Worm (Caenorhabditis elegans): ENCODE data around the gene chw-1.

Gene chw-1

ce11 chrV:10457247-10457646, 4.8 kb upstream of the chw-1 start, which contains the start of gene F22E12.1:
TSS of gene F22E12.1 (minus strand) at chrV:10457347.
- TF ChIP-seq egl-5 (tag; optimal IDR thresholded peaks at IDR 0.05) (no peak), daf-12 (tag; optimal IDR thresholded peaks at IDR 0.05) (no peak), hmg-11 (tag; optimal IDR thresholded peaks at IDR 0.05) (no peak), fos-1 (tag; optimal IDR thresholded peaks at IDR 0.05) (no peak), ceh-9 (tag; optimal IDR thresholded peaks at IDR 0.05) (no peak), mdl-1 (tag; optimal IDR thresholded peaks at IDR 0.05) (no peak), nhr-23 (tag; optimal IDR thresholded peaks at IDR 0.05) (no peak), nhr-237 (tag; optimal IDR thresholded peaks at IDR 0.05) (no peak), lin-39 (tag; optimal IDR thresholded peaks at IDR 0.05) (no peak), unc-39 (tag; optimal IDR thresholded peaks at IDR 0.05) (no peak), sea-2 (GFP tag; optimal IDR thresholded peaks at IDR 0.05) (no peak), lin-15B (tag; optimal IDR thresholded peaks at IDR 0.05) (no peak), lsy-12 (tag; optimal IDR thresholded peaks at IDR 0.05) (no peak), nfya-1 (tag; optimal IDR thresholded peaks at IDR 0.05; ENCODE audit: insufficient read depth) (no peak), nhr-77 (tag; optimal IDR thresholded peaks at IDR 0.05) (no peak), tbx-2 (tag; optimal IDR thresholded peaks at IDR 0.05) (no peak), nhr-11 (tag; optimal IDR thresholded peaks at IDR 0.05) (no peak)

ce11 chrV:10460685-10461084, 1.4 kb upstream of the chw-1 start:
- TF ChIP-seq egl-27 (tag; optimal IDR thresholded peaks at IDR 0.05) (no peak), nhr-43 (tag; optimal IDR thresholded peaks at IDR 0.05; ENCODE audit: poor library complexity, severe bottlenecking) (peak; percentile 34), zag-1 (tag; optimal IDR thresholded peaks at IDR 0.05) (no peak), ceh-28 (tag; optimal IDR thresholded peaks at IDR 0.05) (no peak), daf-12 (tag; optimal IDR thresholded peaks at IDR 0.05) (no peak), nhr-76 (tag; optimal IDR thresholded peaks at IDR 0.05) (no peak), fkh-2 (tag; optimal IDR thresholded peaks at IDR 0.05) (no peak), elt-3 (tag; optimal IDR thresholded peaks at IDR 0.05) (peak in 1 of 3 experiments; percentile 9)

ce11 chrV:10463276-10463675, 1.2 kb downstream of the chw-1 start, which contains the start of gene F22E12.3:
TSS of gene F22E12.3 (minus strand) at chrV:10463376.
- TF ChIP-seq egl-5 (tag; optimal IDR thresholded peaks at IDR 0.05): no peak
- TF ChIP-seq tbx-2 (tag; optimal IDR thresholded peaks at IDR 0.05): no peak
- no peak for TF ChIP-seq nhr-237 (tag; optimal IDR thresholded peaks at IDR 0.05)
- TF ChIP-seq ceh-28 (tag; optimal IDR thresholded peaks at IDR 0.05): no peak
- no peak for TF ChIP-seq unc-62 (GFP tag; optimal IDR thresholded peaks at IDR 0.05)
- TF ChIP-seq lin-15B (tag; optimal IDR thresholded peaks at IDR 0.05): no peak
- no peak for TF ChIP-seq mdl-1 (tag; optimal IDR thresholded peaks at IDR 0.05)
- peak; percentile 10 for TF ChIP-seq ama-1 (optimal IDR thresholded peaks at IDR 0.05)
- no peak for TF ChIP-seq zag-1 (tag; optimal IDR thresholded peaks at IDR 0.05)

ce11 chrV:10464160-10464559, 2.1 kb downstream of the chw-1 start:
- no peak for TF ChIP-seq nhr-67 (tag; optimal IDR thresholded peaks at IDR 0.05)
- no peak for TF ChIP-seq elt-3 (tag; optimal IDR thresholded peaks at IDR 0.05)
- no peak for TF ChIP-seq nhr-23 (tag; optimal IDR thresholded peaks at IDR 0.05)
- no peak for TF ChIP-seq fkh-10 (GFP tag; optimal IDR thresholded peaks at IDR 0.05)
- no peak for TF ChIP-seq R02D3.7 (tag; optimal IDR thresholded peaks at IDR 0.05)
- no peak for TF ChIP-seq nhr-28 (tag; optimal IDR thresholded peaks at IDR 0.05)

- TF ChIP-seq nhr-237 (tag; optimal IDR thresholded peaks at IDR 0.05) (no peak), ztf-11 (tag; optimal IDR thresholded peaks at IDR 0.05) (no peak), fkh-2 (tag; optimal IDR thresholded peaks at IDR 0.05) (no peak), nhr-12 (tag; optimal IDR thresholded peaks at IDR 0.05) (no peak), ceh-16 (tag; optimal IDR thresholded peaks at IDR 0.05) (no peak), egl-5 (tag; optimal IDR thresholded peaks at IDR 0.05) (no peak), nhr-11 (tag; optimal IDR thresholded peaks at IDR 0.05) (no peak), nhr-43 (tag; optimal IDR thresholded peaks at IDR 0.05; ENCODE audit: poor library complexity, severe bottlenecking) (peak; percentile 14), ceh-82 (tag; optimal IDR thresholded peaks at IDR 0.05) (no peak), nfya-1 (tag; optimal IDR thresholded peaks at IDR 0.05; ENCODE audit: insufficient read depth) (peak; percentile 39), unc-62 (GFP tag; optimal IDR thresholded peaks at IDR 0.05) (no peak), egl-27 (tag; optimal IDR thresholded peaks at IDR 0.05) (no peak), daf-12 (tag; optimal IDR thresholded peaks at IDR 0.05) (no peak), mml-1 (tag; optimal IDR thresholded peaks at IDR 0.05) (no peak), lin-39 (tag; optimal IDR thresholded peaks at IDR 0.05) (peak; percentile 26), aly-2 (tag; optimal IDR thresholded peaks at IDR 0.05) (no peak), ama-1 (optimal IDR thresholded peaks at IDR 0.05) (peak; percentile 1), fos-1 (tag; optimal IDR thresholded peaks at IDR 0.05) (no peak), skn-1 (tag; optimal IDR thresholded peaks at IDR 0.05) (no peak), ztf-4 (tag; optimal IDR thresholded peaks at IDR 0.05) (no peak), fkh-10 (GFP tag; optimal IDR thresholded peaks at IDR 0.05) (no peak), nhr-77 (tag; optimal IDR thresholded peaks at IDR 0.05) (no peak), nhr-76 (tag; optimal IDR thresholded peaks at IDR 0.05) (no peak), R02D3.7 (tag; optimal IDR thresholded peaks at IDR 0.05) (no peak), snpc-4 (tag; optimal IDR thresholded peaks at IDR 0.05) (no peak), elt-1 (tag; optimal IDR thresholded peaks at IDR 0.05) (no peak), sea-2 (GFP tag; optimal IDR thresholded peaks at IDR 0.05) (no peak), unc-39 (tag; optimal IDR thresholded peaks at IDR 0.05) (no peak), eor-1 (tag; optimal IDR thresholded peaks at IDR 0.05) (no peak), mdl-1 (tag; optimal IDR thresholded peaks at IDR 0.05) (no peak), nhr-28 (tag; optimal IDR thresholded peaks at IDR 0.05) (no peak)
Measured at ce11 chrV:10464746-10465145, 2.7 kb downstream of the chw-1 start.

Measured in whole organism, L3 larva.